Worm (Caenorhabditis elegans): ENCODE measurements around the gene ced-5.

ced-5 gene

ce11 chrIV:10513266-10513665 is 29.4 kb downstream of the ced-5 start:
- TF ChIP-seq elt-1 (tag; optimal IDR thresholded peaks at IDR 0.05) (no peak), ztf-11 (tag; optimal IDR thresholded peaks at IDR 0.05) (no peak), nfya-1 (tag; optimal IDR thresholded peaks at IDR 0.05; ENCODE audit: insufficient read depth) (no peak), pha-4 (tag; optimal IDR thresholded peaks at IDR 0.05) (peak; percentile 9), zag-1 (tag; optimal IDR thresholded peaks at IDR 0.05) (no peak), elt-2 (tag; optimal IDR thresholded peaks at IDR 0.05) (peak; percentile 77), ama-1 (optimal IDR thresholded peaks at IDR 0.05) (no peak), pqm-1 (tag; optimal IDR thresholded peaks at IDR 0.05) (no peak)

- TF ChIP-seq nhr-76 (tag; optimal IDR thresholded peaks at IDR 0.05) (no peak), elt-2 (tag; optimal IDR thresholded peaks at IDR 0.05) (no peak), nhr-11 (tag; optimal IDR thresholded peaks at IDR 0.05) (no peak), egl-27 (tag; optimal IDR thresholded peaks at IDR 0.05) (no peak), lin-39 (tag; optimal IDR thresholded peaks at IDR 0.05) (no peak), egl-5 (tag; optimal IDR thresholded peaks at IDR 0.05) (no peak), skn-1 (tag; optimal IDR thresholded peaks at IDR 0.05) (no peak), aly-2 (tag; optimal IDR thresholded peaks at IDR 0.05) (no peak), unc-62 (GFP tag; optimal IDR thresholded peaks at IDR 0.05) (no peak), tbx-2 (tag; optimal IDR thresholded peaks at IDR 0.05) (no peak), ZK546.5 (tag; optimal IDR thresholded peaks at IDR 0.05) (no peak), daf-12 (tag; optimal IDR thresholded peaks at IDR 0.05) (no peak), jun-1 (tag; optimal IDR thresholded peaks at IDR 0.05) (no peak), zag-1 (tag; optimal IDR thresholded peaks at IDR 0.05) (no peak), sea-2 (GFP tag; optimal IDR thresholded peaks at IDR 0.05) (no peak)
Measured at ce11 chrIV:10515128-10515527, 31.2 kb downstream of the ced-5 start, which contains the start of gene C02F4.4. Gene C02F4.4, minus strand, starts transcription at chrIV:10515228.

- no peak for TF ChIP-seq mdl-1 (tag; optimal IDR thresholded peaks at IDR 0.05)
- TF ChIP-seq lsy-12 (tag; optimal IDR thresholded peaks at IDR 0.05) = no peak
- no peak for TF ChIP-seq egl-27 (tag; optimal IDR thresholded peaks at IDR 0.05)
- no peak for TF ChIP-seq ztf-4 (tag; optimal IDR thresholded peaks at IDR 0.05)
- no peak for TF ChIP-seq egl-5 (tag; optimal IDR thresholded peaks at IDR 0.05)
- no peak for TF ChIP-seq nhr-237 (tag; optimal IDR thresholded peaks at IDR 0.05)
- TF ChIP-seq sea-2 (GFP tag; optimal IDR thresholded peaks at IDR 0.05) = no peak
- no peak for TF ChIP-seq skn-1 (tag; optimal IDR thresholded peaks at IDR 0.05)
- TF ChIP-seq nhr-23 (tag; optimal IDR thresholded peaks at IDR 0.05) = no peak
- TF ChIP-seq snpc-4 (tag; optimal IDR thresholded peaks at IDR 0.05) = no peak
- no peak for TF ChIP-seq ceh-82 (tag; optimal IDR thresholded peaks at IDR 0.05)
- TF ChIP-seq nfya-1 (tag; optimal IDR thresholded peaks at IDR 0.05; ENCODE audit: insufficient read depth) = no peak
Measured at ce11 chrIV:10518652-10519051, 34.7 kb downstream of the ced-5 start.

- TF ChIP-seq hmg-11 (tag; optimal IDR thresholded peaks at IDR 0.05) (no peak), nhr-23 (tag; optimal IDR thresholded peaks at IDR 0.05) (no peak), ZK546.5 (tag; optimal IDR thresholded peaks at IDR 0.05) (no peak), lin-39 (tag; optimal IDR thresholded peaks at IDR 0.05) (no peak), nfya-1 (tag; optimal IDR thresholded peaks at IDR 0.05; ENCODE audit: insufficient read depth) (no peak), snpc-4 (tag; optimal IDR thresholded peaks at IDR 0.05) (no peak), ztf-4 (tag; optimal IDR thresholded peaks at IDR 0.05) (no peak), fkh-2 (tag; optimal IDR thresholded peaks at IDR 0.05) (no peak), ceh-82 (tag; optimal IDR thresholded peaks at IDR 0.05) (no peak), egl-5 (tag; optimal IDR thresholded peaks at IDR 0.05) (no peak), nhr-77 (tag; optimal IDR thresholded peaks at IDR 0.05) (no peak)
Measured at ce11 chrIV:10521106-10521505, 37.2 kb downstream of the ced-5 start, which contains the start of gene cal-4. Gene cal-4, plus strand, starts transcription at chrIV:10521406.

ce11 chrIV:10524095-10524829 is 40.4 kb downstream of the ced-5 start, which contains the start of gene C02F4.5:
Gene C02F4.5, minus strand, starts transcription at chrIV:10524145.
- peak; percentile 32 for TF ChIP-seq fkh-10 (GFP tag; optimal IDR thresholded peaks at IDR 0.05)
- TF ChIP-seq nfya-1 (tag; optimal IDR thresholded peaks at IDR 0.05; ENCODE audit: insufficient read depth) = peak; percentile 32
- TF ChIP-seq elt-2 (tag; optimal IDR thresholded peaks at IDR 0.05) = no peak
- no peak for TF ChIP-seq unc-39 (tag; optimal IDR thresholded peaks at IDR 0.05)
- TF ChIP-seq fos-1 (tag; optimal IDR thresholded peaks at IDR 0.05) = no peak
